Worm (Caenorhabditis elegans) whole organism, late embryonic: ENCODE measurements around the gene ZK809.5.

ENCODE experiments used
- rnt-1 ChIP-seq: sonication (generic microtip); optimal IDR thresholded peaks from 2 replicates; lab custom pipeline; 2016; ENCODE audit warnings: missing genetic modification characterization, missing compliant biosample characterization
- syd-9 ChIP-seq: sonication (generic microtip); optimal IDR thresholded peaks from 2 replicates; lab custom pipeline; 2016; ENCODE audit warnings: mild to moderate bottlenecking, missing genetic modification characterization, moderate library complexity, missing compliant biosample characterization

DNA sequence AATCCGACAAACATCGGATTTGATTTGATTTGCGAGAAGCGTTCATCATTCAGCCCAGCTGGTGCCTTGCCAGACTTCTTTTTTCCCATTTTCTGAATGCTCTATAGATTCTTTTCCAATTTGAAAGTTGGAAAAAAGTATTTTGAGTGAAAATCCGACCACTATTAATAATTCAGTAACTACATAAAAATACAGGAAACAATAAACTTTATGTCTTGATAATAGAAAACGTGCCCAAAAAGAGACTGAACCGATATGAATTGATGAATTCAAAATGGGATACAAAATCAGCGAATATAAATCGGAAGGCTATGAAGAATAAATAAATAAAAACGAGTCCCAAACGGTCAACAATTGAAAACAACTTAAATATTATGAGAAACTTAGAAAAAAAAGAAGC lies 24.8 kb upstream of the ZK809.5 start, which contains the start of gene F58B3.4:
- TF ChIP-seq rnt-1 (tag; lab: Kevin White, UChicago) (no peak), syd-9 (tag; lab: Kevin White, UChicago) (no peak)
